Fruit fly (Drosophila melanogaster): ENCODE data around the gene gskt.

gskt gene

dm6 chr3R:31384108-31384507, 11.9 kb downstream of the gskt start (continued):
- TF ChIP-seq sima (GFP tag; optimal IDR thresholded peaks at IDR 0.05) (peak; percentile 89), CG17612 (GFP tag; IDR thresholded peaks at IDR 0.05) (peak; percentile 94), fd96Cb (tag; optimal IDR thresholded peaks at IDR 0.05) (peak; percentile 96), CG14014 (GFP tag; IDR thresholded peaks at IDR 0.05) (peak; percentile 97), YL-1 (GFP tag; optimal IDR thresholded peaks at IDR 0.05) (peak; percentile 70), eve (GFP tag; optimal IDR thresholded peaks at IDR 0.05) (peak in 1 of 2 experiments; percentile 94), CG14860 (GFP tag; IDR thresholded peaks at IDR 0.05; ENCODE audit: partially characterized antibody) (no peak), ERR (GFP tag; optimal IDR thresholded peaks at IDR 0.05) (peak; percentile 96), Blimp-1 (GFP tag; optimal IDR thresholded peaks at IDR 0.05) (peak; percentile 94), cg (GFP tag; optimal IDR thresholded peaks at IDR 0.05) (no peak), CG15011 (GFP tag; optimal IDR thresholded peaks at IDR 0.05) (peak; percentile 91), lov (optimal IDR thresholded peaks at IDR 0.05) (no peak), lov (GFP tag; IDR thresholded peaks at IDR 0.05) (peak; percentile 95), Dll (GFP tag; IDR thresholded peaks at IDR 0.05; ENCODE audit: partially characterized antibody) (no peak), CG6854 (GFP tag; optimal IDR thresholded peaks at IDR 0.05) (peak; percentile 92), gsb (GFP tag; IDR thresholded peaks at IDR 0.05) (peak; percentile 96), stwl (tag; optimal IDR thresholded peaks at IDR 0.05) (no peak), CG12769 (tag; optimal IDR thresholded peaks at IDR 0.05) (peak; percentile 97), CG8944 (GFP tag; optimal IDR thresholded peaks at IDR 0.05) (peak; percentile 97), oc (tag; optimal IDR thresholded peaks at IDR 0.05) (peak; percentile 96), Optix (GFP tag; IDR thresholded peaks at IDR 0.05) (peak; percentile 97), Mad (GFP tag; optimal IDR thresholded peaks at IDR 0.05) (peak; percentile 98), slbo (GFP tag; IDR thresholded peaks at IDR 0.05) (peak; percentile 99), twi (tag; optimal IDR thresholded peaks at IDR 0.05) (peak; percentile 86), exex (tag; optimal IDR thresholded peaks at IDR 0.05) (peak; percentile 77), CG8281 (tag; optimal IDR thresholded peaks at IDR 0.05) (peak; percentile 84), gce (GFP tag; IDR thresholded peaks at IDR 0.05) (peak; percentile 93), btn (GFP tag; optimal IDR thresholded peaks at IDR 0.05) (peak; percentile 94), Ptx1 (GFP tag; IDR thresholded peaks at IDR 0.05) (peak; percentile 99), Hand (GFP tag; optimal IDR thresholded peaks at IDR 0.05) (peak; percentile 87), org-1 (GFP tag; optimal IDR thresholded peaks at IDR 0.05) (peak; percentile 98), CG14441 (GFP tag; IDR thresholded peaks at IDR 0.05) (peak; percentile 99), zfh1 (GFP tag; IDR thresholded peaks at IDR 0.05) (peak; percentile 98), CG11504 (tag; optimal IDR thresholded peaks at IDR 0.05) (peak; percentile 96), ara (GFP tag; IDR thresholded peaks at IDR 0.05) (peak; percentile 98), E2f1 (GFP tag; IDR thresholded peaks at IDR 0.05) (peak; percentile 98), Aef1 (GFP tag; IDR thresholded peaks at IDR 0.05) (peak; percentile 97), CG11695 (GFP tag; IDR thresholded peaks at IDR 0.05) (peak; percentile 98), Awh (GFP tag; IDR thresholded peaks at IDR 0.05) (peak; percentile 96), CG2875 (GFP tag; optimal IDR thresholded peaks at IDR 0.05) (peak; percentile 95), CG9609 (GFP tag; optimal IDR thresholded peaks at IDR 0.05) (peak; percentile 97), CG13775 (GFP tag; optimal IDR thresholded peaks at IDR 0.05) (peak; percentile 95), CG12071 (GFP tag; optimal IDR thresholded peaks at IDR 0.05) (peak; percentile 96), al (GFP tag; IDR thresholded peaks at IDR 0.05) (peak; percentile 98), maf-S (GFP tag; optimal IDR thresholded peaks at IDR 0.05) (peak; percentile 97), CG3407 (GFP tag; optimal IDR thresholded peaks at IDR 0.05) (peak; percentile 93), pan (optimal IDR thresholded peaks at IDR 0.05) (no peak), pan (GFP tag; optimal IDR thresholded peaks at IDR 0.05 in 1 of 2, IDR thresholded peaks at IDR 0.05 in 1 of 2) (peak in 1 of 2 experiments; percentile 98), CG13424 (tag; optimal IDR thresholded peaks at IDR 0.05) (peak; percentile 96), CG2129 (GFP tag; IDR thresholded peaks at IDR 0.05; ENCODE audit: partially characterized antibody) (no peak), dpn (GFP tag; optimal IDR thresholded peaks at IDR 0.05) (peak; percentile 98), tio (GFP tag; optimal IDR thresholded peaks at IDR 0.05) (peak; percentile 93)
